Fruit fly (Drosophila melanogaster) whole organism, prepupa: Measurements from ENCODE around the gene Ptpa.
A peak's percentile ranks its signal among the peaks of the same experiment; 100 is the strongest.

Experiments
- CG15336 ChIP-seq: fragments of 200-800 bp; sonication (Bioruptor generic); IDR thresholded peaks from 2 replicates; pipeline ENCODE4 v1.3.6; 2022; ENCODE audit warnings: missing biosample characterization, missing genetic modification characterization
- CG6276 ChIP-seq: fragments of 200-800 bp; sonication (Bioruptor generic); optimal IDR thresholded peaks from 2 replicates; lab custom pipeline; 2017; ENCODE audit warnings: missing biosample characterization, mild to moderate bottlenecking, missing genetic modification characterization
- CG9139 ChIP-seq: fragments of 200-800 bp; sonication (Bioruptor generic); optimal IDR thresholded peaks from 3 replicates; lab custom pipeline; 2017; ENCODE audit warnings: missing biosample characterization, mild to moderate bottlenecking, missing genetic modification characterization
- dsx ChIP-seq: fragments of 200-800 bp; optimal IDR thresholded peaks from 3 replicates; lab custom pipeline; 2019; ENCODE audit warnings: missing biosample characterization, mild to moderate bottlenecking, missing genetic modification characterization, moderate library complexity; ENCODE audit not compliant: poor library complexity, severe bottlenecking
- spab ChIP-seq: fragments of 200-800 bp; sonication (Bioruptor generic); optimal IDR thresholded peaks from 2 replicates; lab custom pipeline; 2017; ENCODE audit warnings: missing biosample characterization, mild to moderate bottlenecking, missing genetic modification characterization, missing genetic modification reagents
- svp ChIP-seq: fragments of 200-800 bp; sonication (Bioruptor generic); peaks from one replicate; lab custom pipeline; 2016; ENCODE audit warnings: missing biosample characterization, missing genetic modification characterization
- topi ChIP-seq: fragments of 200-800 bp; sonication (Bioruptor generic); optimal IDR thresholded peaks from 3 replicates; lab custom pipeline; 2016; ENCODE audit warnings: missing biosample characterization, missing genetic modification characterization

- TF ChIP-seq dsx (GFP tag; lab: Kevin White, UChicago) (peak; percentile 43), CG9139 (GFP tag; lab: Kevin White, UChicago) (peak; percentile 64), CG6276 (GFP tag; lab: Kevin White, UChicago) (peak; percentile 91), spab (GFP tag; lab: Kevin White, UChicago) (peak; percentile 66), CG15336 (peak; percentile 92), svp (GFP tag; lab: Kevin White, UChicago) (peak; percentile 88), topi (GFP tag; lab: Kevin White, UChicago) (peak; percentile 79)
Observed at dm6 chr2L:3338566-3339215, 38.1 kb upstream of the Ptpa start.
